Fruit fly (Drosophila melanogaster): ENCODE measurements around the gene CG11000.

The CG11000 gene

dm6 chr3R:5846570-5847270 is 44.6 kb downstream of the CG11000 start, which contains the start of gene CG14676:
CG14676 (plus strand) TSS chr3R:5847220.
- TF ChIP-seq GATAd (GFP tag; optimal IDR thresholded peaks at IDR 0.05) (no peak), Myc (optimal IDR thresholded peaks at IDR 0.05) (peak; percentile 14)

- TF ChIP-seq h (GFP tag; optimal IDR thresholded peaks at IDR 0.05) (no peak), usp (GFP tag; optimal IDR thresholded peaks at IDR 0.05) (no peak), foxo (GFP tag; optimal IDR thresholded peaks at IDR 0.05) (no peak), Abd-B (GFP tag; optimal IDR thresholded peaks at IDR 0.05) (no peak), Dfd (GFP tag; optimal IDR thresholded peaks at IDR 0.05) (no peak), br (GFP tag; optimal IDR thresholded peaks at IDR 0.05) (no peak), HLH106 (tag; optimal IDR thresholded peaks at IDR 0.05) (no peak), ey (GFP tag; optimal IDR thresholded peaks at IDR 0.05) (no peak), sv (GFP tag; optimal IDR thresholded peaks at IDR 0.05) (no peak), woc (GFP tag; optimal IDR thresholded peaks at IDR 0.05) (no peak), pan (optimal IDR thresholded peaks at IDR 0.05) (no peak), sage (GFP tag; optimal IDR thresholded peaks at IDR 0.05) (no peak), Jra (GFP tag; optimal IDR thresholded peaks at IDR 0.05) (no peak)
These were observed 50.9 kb downstream of the CG11000 start, which contains the start of gene CG34287 for dm6 chr3R:5853032-5853431. CG34287 (plus strand) TSS chr3R:5853332.

dm6 chr3R:5856215-5856614 is 54.1 kb downstream of the CG11000 start, which contains the start of the genes disp and ECSIT:
disp (minus strand) TSS chr3R:5856311.
ECSIT (plus strand) TSS chr3R:5856585.
- TF ChIP-seq h (GFP tag; optimal IDR thresholded peaks at IDR 0.05) (no peak), Sp1 (GFP tag; optimal IDR thresholded peaks at IDR 0.05) (no peak), sv (GFP tag; optimal IDR thresholded peaks at IDR 0.05) (peak; percentile 34), woc (GFP tag; optimal IDR thresholded peaks at IDR 0.05) (peak; percentile 83), Hnf4 (GFP tag; optimal IDR thresholded peaks at IDR 0.05) (no peak), HLH106 (tag; optimal IDR thresholded peaks at IDR 0.05) (peak; percentile 61), dmrt93B (GFP tag; optimal IDR thresholded peaks at IDR 0.05) (peak; percentile 28), CG9705 (GFP tag; optimal IDR thresholded peaks at IDR 0.05) (peak; percentile 38), Dif (GFP tag; optimal IDR thresholded peaks at IDR 0.05; ENCODE audit: partially characterized antibody) (no peak), Jra (GFP tag; optimal IDR thresholded peaks at IDR 0.05) (no peak), dsf (GFP tag; optimal IDR thresholded peaks at IDR 0.05; ENCODE audit: borderline replicate concordance) (no peak), psq (GFP tag; optimal IDR thresholded peaks at IDR 0.05) (peak; percentile 34), Myc (optimal IDR thresholded peaks at IDR 0.05) (peak; percentile 98), br (GFP tag; optimal IDR thresholded peaks at IDR 0.05) (peak; percentile 46), OdsH (GFP tag; optimal IDR thresholded peaks at IDR 0.05) (peak; percentile 44)

dm6 chr3R:5860736-5861217 is 58.6 kb downstream of the CG11000 start:
- TF ChIP-seq woc (GFP tag; optimal IDR thresholded peaks at IDR 0.05) (no peak), Dif (GFP tag; optimal IDR thresholded peaks at IDR 0.05; ENCODE audit: partially characterized antibody) (peak; percentile 7), Dfd (GFP tag; optimal IDR thresholded peaks at IDR 0.05) (no peak)

- TF ChIP-seq HLH106 (tag; optimal IDR thresholded peaks at IDR 0.05), result no peak
- no peak for TF ChIP-seq Abd-B (GFP tag; optimal IDR thresholded peaks at IDR 0.05)
- peak; percentile 35 for TF ChIP-seq Sp1 (GFP tag; optimal IDR thresholded peaks at IDR 0.05)
- no peak for TF ChIP-seq Myc (optimal IDR thresholded peaks at IDR 0.05)
- TF ChIP-seq dsf (GFP tag; optimal IDR thresholded peaks at IDR 0.05; ENCODE audit: borderline replicate concordance), result no peak
- TF ChIP-seq ey (GFP tag; optimal IDR thresholded peaks at IDR 0.05), result peak; percentile 59
- no peak for TF ChIP-seq CG32264 (GFP tag; optimal IDR thresholded peaks at IDR 0.05)
- TF ChIP-seq lola (GFP tag; optimal IDR thresholded peaks at IDR 0.05), result no peak
- TF ChIP-seq usp (GFP tag; optimal IDR thresholded peaks at IDR 0.05), result no peak
- no peak for TF ChIP-seq sage (GFP tag; optimal IDR thresholded peaks at IDR 0.05)
- no peak for TF ChIP-seq tai (GFP tag; optimal IDR thresholded peaks at IDR 0.05)
- no peak for TF ChIP-seq N (GFP tag; optimal IDR thresholded peaks at IDR 0.05)
- TF ChIP-seq br (GFP tag; optimal IDR thresholded peaks at IDR 0.05), result no peak
- no peak for TF ChIP-seq Hr78 (GFP tag; optimal IDR thresholded peaks at IDR 0.05)
- no peak for TF ChIP-seq jim (GFP tag; optimal IDR thresholded peaks at IDR 0.05)
- TF ChIP-seq Hnf4 (GFP tag; optimal IDR thresholded peaks at IDR 0.05), result no peak
- TF ChIP-seq Dif (GFP tag; optimal IDR thresholded peaks at IDR 0.05; ENCODE audit: partially characterized antibody), result no peak
- no peak for TF ChIP-seq Vsx2 (GFP tag; optimal IDR thresholded peaks at IDR 0.05; ENCODE audit: partially characterized antibody)
- TF ChIP-seq CG9705 (GFP tag; optimal IDR thresholded peaks at IDR 0.05), result no peak
- TF ChIP-seq sv (GFP tag; optimal IDR thresholded peaks at IDR 0.05), result peak; percentile 50
- TF ChIP-seq Hr83 (GFP tag; optimal IDR thresholded peaks at IDR 0.05; ENCODE audit: poor library complexity, severe bottlenecking), result peak; percentile 67
- no peak for TF ChIP-seq dl (GFP tag; optimal IDR thresholded peaks at IDR 0.05; ENCODE audit: insufficient read depth in 1 of 2, partially characterized antibody in 2 of 2)
- TF ChIP-seq GATAd (GFP tag; optimal IDR thresholded peaks at IDR 0.05), result no peak
- TF ChIP-seq Jra (GFP tag; optimal IDR thresholded peaks at IDR 0.05), result peak; percentile 24
- TF ChIP-seq woc (GFP tag; optimal IDR thresholded peaks at IDR 0.05), result peak; percentile 53
- TF ChIP-seq rgr (GFP tag; optimal IDR thresholded peaks at IDR 0.05), result peak; percentile 38
- no peak for TF ChIP-seq brk (GFP tag; optimal IDR thresholded peaks at IDR 0.05)
- no peak for TF ChIP-seq Dfd (GFP tag; optimal IDR thresholded peaks at IDR 0.05)
- TF ChIP-seq dmrt93B (GFP tag; optimal IDR thresholded peaks at IDR 0.05), result peak; percentile 40
- TF ChIP-seq Rel (GFP tag; optimal IDR thresholded peaks at IDR 0.05), result no peak
- TF ChIP-seq Rel (tag; optimal IDR thresholded peaks at IDR 0.05), result no peak
- peak in 1 of 2 experiments; percentile 59 for TF ChIP-seq foxo (GFP tag; optimal IDR thresholded peaks at IDR 0.05)
These were observed 59.2 kb downstream of the CG11000 start for dm6 chr3R:5861218-5861902.
